Worm (Caenorhabditis elegans) whole organism, L4 larva: ENCODE results near the gene ZK688.9.

Experiments used
- F26F4.8 ChIP-seq: fragments of 200-800 bp; sonication (Bioruptor generic); conservative IDR thresholded peaks from 2 replicates; pipeline ENCODE4 v1.3.6; 2022; ENCODE audit warnings: missing genetic modification characterization, missing compliant biosample characterization
- F44E2.7 ChIP-seq: fragments of 200-800 bp; sonication (Bioruptor generic); IDR thresholded peaks from 2 replicates; pipeline ENCODE4 v2.1.2; 2022; ENCODE audit warnings: missing genetic modification characterization, missing compliant biosample characterization
- Y75B8A.6 ChIP-seq: fragments of 200-800 bp; sonication (Bioruptor generic); IDR thresholded peaks from 2 replicates; pipeline ENCODE4 v1.3.6; 2022; ENCODE audit warnings: missing genetic modification reagents, missing genetic modification characterization, missing compliant biosample characterization
- ZK546.5 ChIP-seq, 2 experiments: sonication (generic microtip); optimal IDR thresholded peaks; 2 replicates each; lab custom pipeline; 2017; ENCODE audit warnings: missing biosample characterization in 2 of 2, missing genetic modification characterization in 2 of 2
- aly-2 ChIP-seq: sonication (generic microtip); optimal IDR thresholded peaks from 2 replicates; lab custom pipeline; 2018; ENCODE audit warnings: missing biosample characterization, missing genetic modification characterization
- ama-1 ChIP-seq: fragments of 150-350 bp; optimal IDR thresholded peaks from 2 replicates; lab custom pipeline; 2014; ENCODE audit warnings: inconsistent platforms, mixed read lengths
- dve-1 ChIP-seq: sonication (generic microtip); optimal IDR thresholded peaks from 2 replicates; lab custom pipeline; 2017; ENCODE audit warnings: antibody characterized with exemption, mild to moderate bottlenecking, missing genetic modification characterization, missing compliant biosample characterization; ENCODE audit not compliant: insufficient read depth
- fos-1 ChIP-seq: fragments of 150-350 bp; optimal IDR thresholded peaks from 2 replicates; lab custom pipeline; 2014; ENCODE audit warnings: missing biosample characterization, missing genetic modification characterization
- lin-39 ChIP-seq: fragments of 150-350 bp; optimal IDR thresholded peaks from 2 replicates; lab custom pipeline; 2014; ENCODE audit warnings: missing biosample characterization, missing genetic modification reagents, missing genetic modification characterization
- nhr-76 ChIP-seq: fragments of 150-350 bp; optimal IDR thresholded peaks from 2 replicates; lab custom pipeline; 2014; ENCODE audit warnings: missing biosample characterization, missing genetic modification characterization
- zfp-2 ChIP-seq: sonication (generic microtip); optimal IDR thresholded peaks from 2 replicates; lab custom pipeline; 2016; ENCODE audit warnings: mild to moderate bottlenecking, missing genetic modification characterization, missing compliant biosample characterization

DNA sequence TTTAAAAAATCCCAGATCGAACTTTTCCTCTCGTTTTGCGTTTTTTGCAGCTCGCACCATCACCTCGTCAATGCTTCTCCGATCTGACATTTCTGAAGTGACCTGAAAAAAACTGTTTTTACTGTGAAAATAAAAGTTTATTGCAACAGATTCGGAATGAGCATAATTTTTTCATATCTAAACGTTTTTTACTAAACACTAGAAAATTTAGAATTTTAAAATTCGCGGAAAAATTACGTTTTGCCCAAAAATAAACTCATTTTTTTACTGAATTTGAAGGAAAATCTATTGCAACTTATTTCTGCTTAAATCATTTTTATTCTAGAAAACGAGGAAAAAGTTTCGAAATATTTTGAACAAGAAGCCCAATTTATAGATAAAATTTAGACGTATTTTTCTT lies at the start of gene ZK688.9:
- TF ChIP-seq nhr-76 (tag; lab: Kevin White, UChicago) (no peak), zfp-2 (no peak), ZK546.5 (tag; optimal IDR thresholded peaks at IDR 0.05; lab: Kevin White, UChicago) (no peak), F44E2.7 (GFP tag; lab: Robert Waterston, UW) (no peak), Y75B8A.6 (GFP tag; lab: Robert Waterston, UW) (no peak), ama-1 (lab: Kevin White, UChicago) (no peak), aly-2 (tag; lab: Kevin White, UChicago) (no peak), fos-1 (tag; lab: Kevin White, UChicago) (no peak), lin-39 (no peak), F26F4.8 (GFP tag; lab: Robert Waterston, UW) (no peak), dve-1 (tag; lab: Kevin White, UChicago) (no peak)
